Worm (Caenorhabditis elegans): ENCODE results near the gene Y48G9A.7.

- TF ChIP-seq lin-15B (tag; optimal IDR thresholded peaks at IDR 0.05) = no peak
- no peak for TF ChIP-seq daf-8 (GFP tag; IDR thresholded peaks at IDR 0.05)
- TF ChIP-seq nhr-237 (tag; optimal IDR thresholded peaks at IDR 0.05) = no peak
- no peak for TF ChIP-seq nhr-77 (tag; optimal IDR thresholded peaks at IDR 0.05)
- TF ChIP-seq R02D3.7 (tag; optimal IDR thresholded peaks at IDR 0.05) = no peak
- no peak for TF ChIP-seq unc-39 (tag; optimal IDR thresholded peaks at IDR 0.05)
- no peak for TF ChIP-seq lir-3 (tag; optimal IDR thresholded peaks at IDR 0.05)
- TF ChIP-seq pqm-1 (tag; optimal IDR thresholded peaks at IDR 0.05) = no peak
These were observed 15.6 kb downstream of the Y48G9A.7 start for ce11 chrIII:2125936-2126335.

Measured in whole organism, L4 larva.